Worm (Caenorhabditis elegans): Measurements from ENCODE around the gene Y44F5A.1.

The Y44F5A.1 gene

ce11 chrIII:4230092-4230491, 17.4 kb downstream of the Y44F5A.1 start:
- TF ChIP-seq dmd-4 (tag; optimal IDR thresholded peaks at IDR 0.05) (no peak), ztf-4 (tag; optimal IDR thresholded peaks at IDR 0.05) (no peak), lsy-2 (tag; optimal IDR thresholded peaks at IDR 0.05) (no peak), fos-1 (tag; optimal IDR thresholded peaks at IDR 0.05) (no peak), blmp-1 (tag; optimal IDR thresholded peaks at IDR 0.05; ENCODE audit: insufficient read depth) (no peak), lin-13 (GFP tag; optimal IDR thresholded peaks at IDR 0.05) (no peak), nhr-11 (tag; optimal IDR thresholded peaks at IDR 0.05) (no peak), ztf-1 (GFP tag; conservative IDR thresholded peaks at IDR 0.05) (no peak), crh-2 (tag; optimal IDR thresholded peaks at IDR 0.05) (no peak), lin-39 (tag; optimal IDR thresholded peaks at IDR 0.05) (no peak), sem-4 (tag; optimal IDR thresholded peaks at IDR 0.05) (no peak), unc-39 (tag; optimal IDR thresholded peaks at IDR 0.05) (no peak), aly-2 (tag; optimal IDR thresholded peaks at IDR 0.05) (no peak), Y55F3AM.14 (GFP tag; optimal IDR thresholded peaks at IDR 0.05) (no peak), zag-1 (tag; optimal IDR thresholded peaks at IDR 0.05) (no peak), ZK546.5 (tag; optimal IDR thresholded peaks at IDR 0.05) (no peak), sma-9 (GFP tag; optimal IDR thresholded peaks at IDR 0.05) (no peak), sma-9 (tag; optimal IDR thresholded peaks at IDR 0.05) (no peak), ceh-16 (tag; optimal IDR thresholded peaks at IDR 0.05) (no peak), C34F6.9 (tag; optimal IDR thresholded peaks at IDR 0.05) (no peak)

DNA sequence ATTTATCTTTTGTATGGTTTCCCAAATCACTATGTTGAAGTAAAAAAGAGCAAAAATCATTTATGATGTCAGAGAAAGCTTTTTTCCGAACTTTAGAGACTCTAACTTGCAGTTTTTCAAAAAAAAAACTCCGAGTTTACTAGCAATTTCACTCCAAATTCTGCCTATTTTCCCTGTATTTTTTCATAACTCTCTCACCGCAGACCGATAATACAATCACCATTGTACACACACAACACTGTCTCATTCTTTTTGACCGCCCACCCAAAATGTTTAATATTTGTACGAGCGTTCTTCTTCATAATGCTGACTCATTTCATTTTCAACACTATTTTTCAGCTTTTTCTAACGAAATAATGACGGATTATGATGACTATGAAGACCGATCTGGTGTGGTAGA, 18.6 kb downstream of the Y44F5A.1 start, which contains the start of gene F43C1.5:
Gene F43C1.5, plus strand, starts transcription at position 301 of the 400 bp plus-strand sequence.
- no peak for TF ChIP-seq lin-13 (GFP tag; optimal IDR thresholded peaks at IDR 0.05)
- TF ChIP-seq ceh-82 (tag; optimal IDR thresholded peaks at IDR 0.05), result no peak
- no peak for TF ChIP-seq R02D3.7 (tag; optimal IDR thresholded peaks at IDR 0.05)

- TF ChIP-seq nhr-77 (tag; optimal IDR thresholded peaks at IDR 0.05), result no peak
- no peak for TF ChIP-seq sma-9 (GFP tag; optimal IDR thresholded peaks at IDR 0.05)
- TF ChIP-seq sma-9 (tag; optimal IDR thresholded peaks at IDR 0.05), result no peak
- no peak for TF ChIP-seq peb-1 (tag; optimal IDR thresholded peaks at IDR 0.05)
- TF ChIP-seq nhr-23 (tag; optimal IDR thresholded peaks at IDR 0.05), result no peak
- no peak for TF ChIP-seq nhr-10 (tag; optimal IDR thresholded peaks at IDR 0.05)
- no peak for TF ChIP-seq nhr-129 (tag; optimal IDR thresholded peaks at IDR 0.05)
- TF ChIP-seq ceh-16 (tag; optimal IDR thresholded peaks at IDR 0.05), result no peak
- no peak for TF ChIP-seq aly-2 (tag; optimal IDR thresholded peaks at IDR 0.05)
- no peak for TF ChIP-seq lin-39 (tag; optimal IDR thresholded peaks at IDR 0.05)
- no peak for TF ChIP-seq ztf-11 (tag; optimal IDR thresholded peaks at IDR 0.05)
- no peak for TF ChIP-seq Y55F3AM.14 (GFP tag; optimal IDR thresholded peaks at IDR 0.05)
- no peak for TF ChIP-seq elt-3 (tag; optimal IDR thresholded peaks at IDR 0.05)
- no peak for TF ChIP-seq sma-3 (GFP tag; optimal IDR thresholded peaks at IDR 0.05)
Measured at ce11 chrIII:4228008-4228407, 19.5 kb downstream of the Y44F5A.1 start, which contains the start of gene mpk-1. mpk-1 (minus strand) TSS chrIII:4228108.

ce11 chrIII:4227363-4227762, 20.1 kb downstream of the Y44F5A.1 start:
- TF ChIP-seq nhr-10 (tag; optimal IDR thresholded peaks at IDR 0.05) (no peak), fos-1 (tag; optimal IDR thresholded peaks at IDR 0.05) (peak; percentile 80)

ce11 chrIII:4224722-4225121, 22.7 kb downstream of the Y44F5A.1 start:
- TF ChIP-seq nhr-12 (tag; optimal IDR thresholded peaks at IDR 0.05) (no peak), lin-11 (tag; optimal IDR thresholded peaks at IDR 0.05) (no peak)

ce11 chrIII:4223668-4224127, 23.8 kb downstream of the Y44F5A.1 start:
- TF ChIP-seq lsy-2 (tag; optimal IDR thresholded peaks at IDR 0.05) (peak; percentile 70 to 88), nhr-23 (tag; optimal IDR thresholded peaks at IDR 0.05) (no peak), zag-1 (tag; optimal IDR thresholded peaks at IDR 0.05) (peak; percentile 90), sma-9 (GFP tag; optimal IDR thresholded peaks at IDR 0.05) (peak; percentile 83), sma-9 (tag; optimal IDR thresholded peaks at IDR 0.05) (no peak), sem-4 (tag; optimal IDR thresholded peaks at IDR 0.05) (peak; percentile 82), nhr-11 (tag; optimal IDR thresholded peaks at IDR 0.05) (peak; percentile 42), sma-3 (GFP tag; optimal IDR thresholded peaks at IDR 0.05) (peak; percentile 52), ztf-1 (GFP tag; conservative IDR thresholded peaks at IDR 0.05) (no peak), nhr-129 (tag; optimal IDR thresholded peaks at IDR 0.05) (peak; percentile 95), Y55F3AM.14 (GFP tag; optimal IDR thresholded peaks at IDR 0.05) (peak; percentile 52), lin-11 (tag; optimal IDR thresholded peaks at IDR 0.05) (peak; percentile 75), C34F6.9 (tag; optimal IDR thresholded peaks at IDR 0.05) (peak; percentile 96), fos-1 (tag; optimal IDR thresholded peaks at IDR 0.05) (peak; percentile 94), mdl-1 (tag; optimal IDR thresholded peaks at IDR 0.05) (peak; percentile 84 to 91), nhr-21 (tag; optimal IDR thresholded peaks at IDR 0.05) (peak; percentile 52), unc-55 (GFP tag; optimal IDR thresholded peaks at IDR 0.05) (peak; percentile 88), F13H6.1 (tag; optimal IDR thresholded peaks at IDR 0.05) (peak; percentile 95), blmp-1 (tag; optimal IDR thresholded peaks at IDR 0.05; ENCODE audit: insufficient read depth) (no peak), lin-13 (GFP tag; optimal IDR thresholded peaks at IDR 0.05) (peak; percentile 83), nhr-10 (tag; optimal IDR thresholded peaks at IDR 0.05) (peak; percentile 20), nhr-12 (tag; optimal IDR thresholded peaks at IDR 0.05) (no peak), ztf-4 (tag; optimal IDR thresholded peaks at IDR 0.05) (peak; percentile 84), gmeb-1 (tag; optimal IDR thresholded peaks at IDR 0.05) (peak; percentile 35), egl-27 (tag; optimal IDR thresholded peaks at IDR 0.05) (peak; percentile 82), nhr-77 (tag; optimal IDR thresholded peaks at IDR 0.05) (no peak), snpc-4 (tag; optimal IDR thresholded peaks at IDR 0.05) (peak; percentile 71), nhr-237 (tag; optimal IDR thresholded peaks at IDR 0.05) (no peak)

Data from whole organism, L2 larva.